Worm (Caenorhabditis elegans) whole organism, L3 larva: Measurements from ENCODE around the gene kmo-1.
A peak's percentile ranks its signal among the peaks of the same experiment; 100 is the strongest.

Source experiments
- R02D3.7 ChIP-seq: fragments of 150-350 bp; optimal IDR thresholded peaks from 2 replicates; lab custom pipeline; 2014; ENCODE audit warnings: missing biosample characterization, missing genetic modification characterization
- ZK546.5 ChIP-seq: sonication (generic microtip); optimal IDR thresholded peaks from 2 replicates; lab custom pipeline; 2017; ENCODE audit warnings: missing biosample characterization, missing genetic modification characterization
- aly-2 ChIP-seq: fragments of 150-350 bp; optimal IDR thresholded peaks from 2 replicates; lab custom pipeline; 2014; ENCODE audit warnings: missing biosample characterization, missing genetic modification characterization
- ama-1 ChIP-seq: fragments of 150-350 bp; optimal IDR thresholded peaks from 2 replicates; lab custom pipeline; 2018
- ceh-16 ChIP-seq: sonication (generic microtip); optimal IDR thresholded peaks from 2 replicates; lab custom pipeline; 2017; ENCODE audit warnings: missing biosample characterization, missing genetic modification characterization
- ceh-82 ChIP-seq: fragments of 150-350 bp; optimal IDR thresholded peaks from 2 replicates; lab custom pipeline; 2014; ENCODE audit warnings: missing biosample characterization, missing genetic modification characterization
- ceh-9 ChIP-seq: sonication (generic microtip); optimal IDR thresholded peaks from 2 replicates; lab custom pipeline; 2018; ENCODE audit warnings: missing biosample characterization, missing genetic modification characterization
- egl-27 ChIP-seq: sonication (generic microtip); optimal IDR thresholded peaks from 4 replicates; lab custom pipeline; 2017; ENCODE audit warnings: missing biosample characterization, missing genetic modification reagents, missing genetic modification characterization
- elt-1 ChIP-seq: fragments of 150-350 bp; optimal IDR thresholded peaks from 2 replicates; lab custom pipeline; 2014; ENCODE audit warnings: missing biosample characterization, missing genetic modification characterization
- elt-2 ChIP-seq: sonication (generic microtip); optimal IDR thresholded peaks from 2 replicates; lab custom pipeline; 2016; ENCODE audit warnings: missing genetic modification reagents, mild to moderate bottlenecking, missing genetic modification characterization, missing compliant biosample characterization
- elt-3 ChIP-seq, 3 experiments: fragments of 150-350 bp in 1 of 3; sonication (generic microtip) in 2 of 3; optimal IDR thresholded peaks; 2 replicates in 2 of 3; 4 replicates in 1 of 3; lab custom pipeline; 2014 to 2017; ENCODE audit warnings: missing biosample characterization in 3 of 3, missing genetic modification characterization in 3 of 3
- eor-1 ChIP-seq, 2 experiments: fragments of 150-350 bp; optimal IDR thresholded peaks; 2 replicates each; lab custom pipeline; 2014 to 2018; ENCODE audit warnings: missing biosample characterization in 2 of 2, missing genetic modification characterization in 2 of 2
- fkh-10 ChIP-seq: sonication (generic microtip); optimal IDR thresholded peaks from 2 replicates; lab custom pipeline; 2017; ENCODE audit warnings: missing biosample characterization, missing genetic modification reagents, missing genetic modification characterization
- fkh-2 ChIP-seq: fragments of 150-350 bp; optimal IDR thresholded peaks from 2 replicates; lab custom pipeline; 2014; ENCODE audit warnings: missing biosample characterization, missing genetic modification reagents, missing genetic modification characterization
- fos-1 ChIP-seq: fragments of 150-350 bp; optimal IDR thresholded peaks from 2 replicates; lab custom pipeline; 2014; ENCODE audit warnings: missing biosample characterization, missing genetic modification characterization
- hmg-11 ChIP-seq: sonication (generic microtip); optimal IDR thresholded peaks from 2 replicates; lab custom pipeline; 2016; ENCODE audit warnings: missing genetic modification characterization, missing compliant biosample characterization
- jun-1 ChIP-seq: fragments of 150-350 bp; optimal IDR thresholded peaks from 2 replicates; lab custom pipeline; 2014; ENCODE audit warnings: missing biosample characterization, missing genetic modification reagents, missing genetic modification characterization
- lin-15B ChIP-seq: fragments of 150-350 bp; optimal IDR thresholded peaks from 2 replicates; lab custom pipeline; 2014; ENCODE audit warnings: missing biosample characterization, missing genetic modification characterization
- lin-39 ChIP-seq: fragments of 150-350 bp; optimal IDR thresholded peaks from 2 replicates; lab custom pipeline; 2018; ENCODE audit warnings: missing biosample characterization, missing genetic modification reagents, missing genetic modification characterization
- lsy-12 ChIP-seq: sonication (generic microtip); optimal IDR thresholded peaks from 2 replicates; lab custom pipeline; 2016; ENCODE audit warnings: mild to moderate bottlenecking, missing genetic modification characterization, missing compliant biosample characterization
- mdl-1 ChIP-seq: fragments of 150-350 bp; optimal IDR thresholded peaks from 2 replicates; lab custom pipeline; 2014; ENCODE audit warnings: missing biosample characterization, missing genetic modification characterization
- nfya-1 ChIP-seq: sonication (generic microtip); optimal IDR thresholded peaks from 2 replicates; lab custom pipeline; 2017; ENCODE audit warnings: missing genetic modification characterization, mild to moderate bottlenecking, missing compliant biosample characterization, antibody characterized with exemption, moderate library complexity; ENCODE audit not compliant: insufficient read depth
- nhr-11 ChIP-seq: fragments of 150-350 bp; optimal IDR thresholded peaks from 2 replicates; lab custom pipeline; 2014; ENCODE audit warnings: missing biosample characterization, missing genetic modification characterization
- nhr-12 ChIP-seq: fragments of 150-350 bp; optimal IDR thresholded peaks from 2 replicates; lab custom pipeline; 2014; ENCODE audit warnings: missing biosample characterization, missing genetic modification characterization
- nhr-23 ChIP-seq: fragments of 150-350 bp; optimal IDR thresholded peaks from 2 replicates; lab custom pipeline; 2014; ENCODE audit warnings: missing biosample characterization, missing genetic modification reagents, missing genetic modification characterization
- nhr-28 ChIP-seq: fragments of 150-350 bp; optimal IDR thresholded peaks from 2 replicates; lab custom pipeline; 2014; ENCODE audit warnings: missing biosample characterization, missing genetic modification characterization
- nhr-43 ChIP-seq: sonication (generic microtip); optimal IDR thresholded peaks from 2 replicates; lab custom pipeline; 2016; ENCODE audit warnings: mild to moderate bottlenecking, missing genetic modification characterization, missing compliant biosample characterization; ENCODE audit not compliant: poor library complexity, severe bottlenecking
- nhr-76 ChIP-seq: fragments of 150-350 bp; sonication (generic microtip); optimal IDR thresholded peaks from 5 replicates; lab custom pipeline; 2014; ENCODE audit warnings: missing biosample characterization, missing genetic modification characterization
- nhr-77 ChIP-seq: fragments of 150-350 bp; optimal IDR thresholded peaks from 2 replicates; lab custom pipeline; 2014; ENCODE audit warnings: missing biosample characterization, missing genetic modification characterization
- pha-4 ChIP-seq: fragments of 150-350 bp; optimal IDR thresholded peaks from 2 replicates; lab custom pipeline; 2014; ENCODE audit warnings: missing biosample characterization, missing genetic modification reagents, missing genetic modification characterization
- sea-2 ChIP-seq: fragments of 150-350 bp; sonication (generic microtip); optimal IDR thresholded peaks from 4 replicates; lab custom pipeline; 2014; ENCODE audit warnings: missing biosample characterization, missing genetic modification reagents, missing genetic modification characterization
- snpc-4 ChIP-seq: fragments of 150-350 bp; optimal IDR thresholded peaks from 2 replicates; lab custom pipeline; 2014; ENCODE audit warnings: missing biosample characterization, missing genetic modification characterization
- tbx-2 ChIP-seq: sonication (generic microtip); optimal IDR thresholded peaks from 2 replicates; lab custom pipeline; 2016; ENCODE audit warnings: mild to moderate bottlenecking, missing genetic modification characterization, missing compliant biosample characterization
- unc-39 ChIP-seq: sonication (generic microtip); optimal IDR thresholded peaks from 4 replicates; lab custom pipeline; 2017; ENCODE audit warnings: missing biosample characterization, missing genetic modification characterization
- unc-62 ChIP-seq: fragments of 150-350 bp; sonication (generic microtip); optimal IDR thresholded peaks from 4 replicates; lab custom pipeline; 2014; ENCODE audit warnings: missing biosample characterization, missing genetic modification reagents, missing genetic modification characterization
- ztf-11 ChIP-seq: fragments of 150-350 bp; optimal IDR thresholded peaks from 2 replicates; lab custom pipeline; 2014; ENCODE audit warnings: missing biosample characterization, missing genetic modification characterization
- ztf-4 ChIP-seq: fragments of 150-350 bp; optimal IDR thresholded peaks from 2 replicates; lab custom pipeline; 2014; ENCODE audit warnings: missing biosample characterization, missing genetic modification characterization

The kmo-1 gene

DNA sequence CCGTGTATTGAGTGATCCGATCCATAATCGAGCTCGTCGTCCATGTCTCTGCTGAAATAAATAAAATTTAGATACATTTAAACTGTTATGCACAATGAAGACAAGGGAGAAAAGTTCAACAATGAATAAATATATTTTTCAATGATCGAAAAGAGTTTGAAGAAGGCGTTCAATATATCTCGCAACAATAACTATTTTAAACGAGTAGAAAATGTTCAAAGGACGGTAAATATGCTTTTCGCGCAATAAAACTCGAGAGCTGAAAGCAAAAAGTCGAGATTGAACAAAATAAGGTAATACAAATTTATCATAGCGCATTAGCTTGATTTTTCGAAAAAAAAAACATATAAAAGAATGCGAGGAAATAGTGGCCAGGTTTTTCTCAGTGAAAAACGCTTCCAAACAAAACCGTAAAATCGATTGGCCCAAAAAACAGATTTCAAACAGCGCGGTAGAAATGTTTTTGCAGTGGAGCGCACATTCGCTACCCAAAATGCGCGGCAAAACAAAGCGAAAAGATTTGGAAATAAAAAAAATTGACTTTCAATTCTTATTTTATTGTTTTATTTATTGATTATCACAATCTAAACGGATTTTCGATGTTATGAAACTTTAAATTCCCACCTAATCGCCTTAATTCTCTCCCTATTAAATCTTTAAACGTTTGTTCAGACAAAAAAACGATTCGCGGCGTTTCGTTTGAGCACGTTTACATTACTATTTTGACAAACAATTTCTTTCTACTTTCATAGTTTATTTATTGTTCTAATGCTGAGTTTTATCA lies 29.3 kb downstream of the kmo-1 start, which contains the start of the genes kup-1 and F10C2.4 (continued):
- TF ChIP-seq egl-27 (tag; lab: Kevin White, UChicago), result no peak
- peak; percentile 87 for TF ChIP-seq lin-15B (tag; lab: Kevin White, UChicago)
- TF ChIP-seq hmg-11 (tag; lab: Kevin White, UChicago), result peak; percentile 59
- TF ChIP-seq nhr-11 (tag; lab: Kevin White, UChicago), result no peak
- no peak for TF ChIP-seq ceh-82 (tag; lab: Kevin White, UChicago)
- peak; percentile 82 for TF ChIP-seq nfya-1 (tag; lab: Kevin White, UChicago)
- no peak for TF ChIP-seq eor-1 (tag; optimal IDR thresholded peaks at IDR 0.05; lab: Kevin White, UChicago)
- TF ChIP-seq ceh-9, result no peak
- no peak for TF ChIP-seq fkh-10 (GFP tag; lab: Kevin White, UChicago)
- no peak for TF ChIP-seq nhr-76 (tag; lab: Kevin White, UChicago)
- TF ChIP-seq ztf-11, result no peak
- no peak for TF ChIP-seq ZK546.5 (tag; lab: Kevin White, UChicago)
- no peak for TF ChIP-seq aly-2 (tag; lab: Kevin White, UChicago)
- TF ChIP-seq unc-39 (tag; lab: Kevin White, UChicago), result no peak
- no peak for TF ChIP-seq ztf-4 (tag; lab: Kevin White, UChicago)
- peak; percentile 66 for TF ChIP-seq snpc-4 (tag; lab: Kevin White, UChicago)
- TF ChIP-seq elt-3 (tag; optimal IDR thresholded peaks at IDR 0.05; lab: Kevin White, UChicago), result no peak
- TF ChIP-seq elt-1 (tag; lab: Kevin White, UChicago), result no peak
- no peak for TF ChIP-seq nhr-12 (tag; lab: Kevin White, UChicago)

DNA sequence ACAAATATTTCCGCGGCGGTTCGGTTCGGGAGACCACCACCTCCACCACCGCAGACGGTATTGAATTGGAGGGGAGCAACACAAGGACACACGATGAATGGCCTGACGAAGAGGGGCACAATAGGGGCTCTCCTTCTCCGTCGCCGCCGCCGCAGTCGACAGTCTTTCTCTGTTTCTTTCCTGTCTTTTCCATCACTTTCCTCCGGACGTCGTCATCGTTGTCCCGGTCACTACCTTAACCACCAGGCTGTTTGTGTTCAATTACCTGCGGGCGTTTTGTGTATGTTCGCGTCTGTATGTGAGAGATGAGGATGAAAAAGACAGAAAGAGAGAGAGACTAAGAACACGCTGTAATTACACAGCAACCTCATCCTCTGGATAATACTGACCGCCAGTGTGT lies 30.6 kb downstream of the kmo-1 start:
- TF ChIP-seq nhr-76 (tag; lab: Kevin White, UChicago) (no peak), nhr-23 (tag; lab: Kevin White, UChicago) (peak; percentile 40)

ce11 chrV:12038783-12039182 lies 31.5 kb downstream of the kmo-1 start:
- TF ChIP-seq nhr-43 (tag; lab: Kevin White, UChicago) (no peak), jun-1 (tag; lab: Kevin White, UChicago) (no peak), elt-2 (no peak), lin-15B (tag; lab: Kevin White, UChicago) (peak; percentile 32), elt-1 (tag; lab: Kevin White, UChicago) (no peak), eor-1 (tag; optimal IDR thresholded peaks at IDR 0.05; lab: Kevin White, UChicago) (no peak), sea-2 (GFP tag; lab: Kevin White, UChicago) (no peak), nfya-1 (tag; lab: Kevin White, UChicago) (peak; percentile 48), pha-4 (tag; lab: Kevin White, UChicago) (peak; percentile 24), ceh-16 (tag; lab: Kevin White, UChicago) (no peak), snpc-4 (tag; lab: Kevin White, UChicago) (peak; percentile 3), nhr-76 (tag; lab: Kevin White, UChicago) (no peak), lsy-12 (tag; lab: Kevin White, UChicago) (no peak), ceh-82 (tag; lab: Kevin White, UChicago) (no peak), nhr-28 (no peak), nhr-23 (tag; lab: Kevin White, UChicago) (no peak), unc-62 (no peak), fkh-2 (tag; lab: Kevin White, UChicago) (no peak), R02D3.7 (no peak), ama-1 (lab: Kevin White, UChicago) (peak; percentile 80), lin-39 (peak; percentile 77), nhr-11 (tag; lab: Kevin White, UChicago) (no peak), mdl-1 (no peak), ztf-11 (no peak), nhr-77 (tag; lab: Kevin White, UChicago) (no peak), fos-1 (tag; lab: Kevin White, UChicago) (no peak), ceh-9 (no peak), tbx-2 (tag; lab: Kevin White, UChicago) (no peak)
